Worm (Caenorhabditis elegans) whole organism, L4/young adult: ENCODE data around the gene unc-76.

Experiments
- W03F9.2 ChIP-seq: fragments of 150-350 bp; optimal IDR thresholded peaks from 2 replicates; lab custom pipeline; 2014; ENCODE audit warnings: missing biosample characterization, missing genetic modification characterization
- dao-5 ChIP-seq: sonication (generic microtip); optimal IDR thresholded peaks from 2 replicates; lab custom pipeline; 2016; ENCODE audit warnings: missing genotype, missing genetic modification characterization, moderate library complexity, missing compliant biosample characterization
- him-1 ChIP-seq: sonication (generic microtip); optimal IDR thresholded peaks from 2 replicates; lab custom pipeline; 2016; ENCODE audit warnings: missing genotype, missing genetic modification reagents, missing genetic modification characterization, missing compliant biosample characterization

DNA sequence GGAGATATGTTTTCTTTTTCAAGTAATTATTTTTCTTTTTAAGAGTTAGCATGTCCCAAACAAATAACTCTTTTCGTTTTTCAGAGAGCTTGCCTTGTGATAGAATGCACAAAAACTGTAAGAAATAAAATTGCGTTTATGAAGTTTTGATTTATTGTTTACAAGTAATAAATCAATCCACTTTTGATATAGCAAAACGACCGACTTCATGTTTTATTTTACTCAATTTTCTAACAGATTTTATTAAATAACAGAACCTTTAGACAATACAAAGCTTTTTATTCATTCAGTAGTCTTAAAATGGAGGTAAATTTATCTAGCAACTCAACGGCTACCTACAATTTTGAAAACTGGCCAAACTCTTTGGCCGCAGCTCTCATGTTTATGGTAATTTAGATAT is 23.2 kb downstream of the unc-76 start, which contains the start of gene srx-78:
- TF ChIP-seq him-1 (tag; lab: Kevin White, UChicago): no peak
- TF ChIP-seq dao-5 (tag; lab: Kevin White, UChicago): no peak
- no peak for TF ChIP-seq W03F9.2 (tag; lab: Kevin White, UChicago)
